Worm (Caenorhabditis elegans): ENCODE results near the gene R11G1.1.

Gene R11G1.1

DNA sequence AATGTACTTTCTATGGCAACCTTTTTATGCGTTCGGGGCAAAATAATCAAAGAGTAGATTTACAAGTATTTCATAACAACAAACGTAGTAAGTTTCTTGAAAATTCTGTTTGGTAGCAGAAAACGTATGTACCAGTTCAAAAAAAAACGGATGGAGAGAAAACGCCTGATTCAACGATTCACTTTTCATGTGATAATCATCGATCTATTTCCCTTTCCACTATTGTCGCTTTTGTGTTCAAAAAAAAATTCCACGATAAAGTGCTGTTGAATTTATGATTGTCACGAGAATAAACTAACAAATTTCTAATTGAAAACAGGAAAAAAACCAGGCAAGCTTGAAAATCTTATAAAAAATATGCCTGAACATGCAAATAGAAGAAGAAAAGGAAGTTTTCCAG, 36.5 kb downstream of the R11G1.1 start:
- TF ChIP-seq lsy-2 (tag; optimal IDR thresholded peaks at IDR 0.05): no peak
- TF ChIP-seq nhr-12 (tag; optimal IDR thresholded peaks at IDR 0.05): no peak
- TF ChIP-seq unc-39 (tag; optimal IDR thresholded peaks at IDR 0.05): no peak
- TF ChIP-seq elt-1 (tag; optimal IDR thresholded peaks at IDR 0.05; ENCODE audit: borderline replicate concordance, insufficient read depth): no peak
- TF ChIP-seq hlh-1 (tag; optimal IDR thresholded peaks at IDR 0.05): no peak
- no peak for TF ChIP-seq ceh-43 (GFP tag; optimal IDR thresholded peaks at IDR 0.05)
- TF ChIP-seq unc-62 (GFP tag; optimal IDR thresholded peaks at IDR 0.05): no peak
- TF ChIP-seq M03D4.4 (tag; optimal IDR thresholded peaks at IDR 0.05): no peak
- TF ChIP-seq drap-1 (GFP tag; optimal IDR thresholded peaks at IDR 0.05): no peak
- TF ChIP-seq unc-120 (tag; optimal IDR thresholded peaks at IDR 0.05; ENCODE audit: poor library complexity, severe bottlenecking): no peak
- TF ChIP-seq mls-2 (tag; optimal IDR thresholded peaks at IDR 0.05): no peak
- no peak for TF ChIP-seq cnd-1 (tag; optimal IDR thresholded peaks at IDR 0.05)
- TF ChIP-seq bed-3 (GFP tag; optimal IDR thresholded peaks at IDR 0.05): no peak
- no peak for TF ChIP-seq ceh-39 (tag; optimal IDR thresholded peaks at IDR 0.05)

DNA sequence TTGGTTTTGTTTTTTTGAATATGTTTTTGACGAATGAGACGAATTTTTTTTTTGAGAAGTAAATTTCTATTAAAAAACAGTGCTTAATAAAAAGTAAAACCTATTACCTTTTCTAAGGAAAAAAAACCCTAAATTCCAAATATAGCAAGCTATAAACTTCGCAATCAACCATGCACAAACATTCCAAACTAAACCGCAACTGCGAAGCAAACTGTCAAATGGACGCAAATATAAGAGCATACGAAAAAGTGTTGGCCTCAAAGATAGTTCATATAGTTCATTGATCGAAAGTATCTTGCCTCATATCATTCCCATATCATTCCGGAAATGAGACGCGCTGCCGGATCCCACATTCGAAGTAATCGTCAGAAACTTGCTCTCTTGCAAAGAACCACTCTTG, 37.3 kb downstream of the R11G1.1 start, which contains the start of gene C01C4.3:
TSS of gene C01C4.3 (plus strand) at position 301 of the 400 bp plus-strand sequence.
- TF ChIP-seq ham-2 (GFP tag; optimal IDR thresholded peaks at IDR 0.05): no peak

DNA sequence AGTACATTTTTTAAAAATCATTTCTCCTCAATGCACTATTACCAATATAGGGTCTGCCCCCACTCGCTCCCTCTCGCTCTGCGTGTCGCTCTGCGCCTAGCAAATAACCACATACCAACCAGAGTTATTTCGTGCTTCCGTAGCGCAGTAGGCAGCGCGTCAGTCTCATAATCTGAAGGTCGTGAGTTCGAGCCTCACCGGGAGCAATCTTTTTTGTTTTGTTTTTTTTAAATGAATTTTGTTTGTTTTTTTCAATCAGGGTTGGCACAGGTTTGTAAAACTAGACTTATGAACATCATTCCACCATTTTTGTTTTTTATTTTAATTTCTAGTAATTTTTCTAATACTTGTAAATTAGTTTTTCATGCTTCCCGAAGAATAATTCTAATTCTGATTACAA, 38.3 kb downstream of the R11G1.1 start:
- TF ChIP-seq unc-120 (tag; optimal IDR thresholded peaks at IDR 0.05; ENCODE audit: poor library complexity, severe bottlenecking): peak; percentile 85
- TF ChIP-seq bed-3 (GFP tag; optimal IDR thresholded peaks at IDR 0.05): peak; percentile 87
- TF ChIP-seq drap-1 (GFP tag; optimal IDR thresholded peaks at IDR 0.05): peak; percentile 91
- TF ChIP-seq mep-1 (tag; optimal IDR thresholded peaks at IDR 0.05): peak; percentile 59
- TF ChIP-seq nhr-2 (tag; optimal IDR thresholded peaks at IDR 0.05): no peak
- no peak for TF ChIP-seq zip-8 (tag; optimal IDR thresholded peaks at IDR 0.05)
- no peak for TF ChIP-seq mab-5 (tag; optimal IDR thresholded peaks at IDR 0.05)
- TF ChIP-seq elt-3 (tag; optimal IDR thresholded peaks at IDR 0.05): no peak
- TF ChIP-seq unc-39 (tag; optimal IDR thresholded peaks at IDR 0.05): peak; percentile 36
- TF ChIP-seq blmp-1 (tag; optimal IDR thresholded peaks at IDR 0.05): peak; percentile 20
- peak; percentile 69 for TF ChIP-seq flh-1 (GFP tag; optimal IDR thresholded peaks at IDR 0.05)
- peak; percentile 84 for TF ChIP-seq ceh-43 (GFP tag; optimal IDR thresholded peaks at IDR 0.05)
- TF ChIP-seq elt-1 (tag; optimal IDR thresholded peaks at IDR 0.05; ENCODE audit: borderline replicate concordance, insufficient read depth): no peak
- TF ChIP-seq nhr-237 (tag; optimal IDR thresholded peaks at IDR 0.05): peak; percentile 12
- peak; percentile 76 for TF ChIP-seq lin-32 (GFP tag; optimal IDR thresholded peaks at IDR 0.05)
- peak; percentile 5 for TF ChIP-seq hlh-1 (tag; optimal IDR thresholded peaks at IDR 0.05)
- TF ChIP-seq cnd-1 (tag; optimal IDR thresholded peaks at IDR 0.05): peak; percentile 90
- peak; percentile 28 for TF ChIP-seq pha-4 (tag; optimal IDR thresholded peaks at IDR 0.05)
- TF ChIP-seq ceh-83 (GFP tag; optimal IDR thresholded peaks at IDR 0.05): peak; percentile 95
- TF ChIP-seq ham-2 (GFP tag; optimal IDR thresholded peaks at IDR 0.05): peak; percentile 68
- TF ChIP-seq ces-1 (GFP tag; optimal IDR thresholded peaks at IDR 0.05): peak; percentile 25
- TF ChIP-seq lsy-2 (tag; optimal IDR thresholded peaks at IDR 0.05): peak; percentile 34
- TF ChIP-seq ztf-11 (tag; optimal IDR thresholded peaks at IDR 0.05): no peak
- TF ChIP-seq ceh-39 (tag; optimal IDR thresholded peaks at IDR 0.05): no peak
- no peak for TF ChIP-seq snpc-4 (tag; optimal IDR thresholded peaks at IDR 0.05)
- peak; percentile 95 for TF ChIP-seq sptf-1 (tag; optimal IDR thresholded peaks at IDR 0.05)
- TF ChIP-seq sem-2 (GFP tag; optimal IDR thresholded peaks at IDR 0.05): peak; percentile 69
- TF ChIP-seq nhr-12 (tag; optimal IDR thresholded peaks at IDR 0.05): no peak
- no peak for TF ChIP-seq nhr-28 (tag; optimal IDR thresholded peaks at IDR 0.05)
- peak; percentile 21 for TF ChIP-seq unc-62 (GFP tag; optimal IDR thresholded peaks at IDR 0.05)
- peak; percentile 32 for TF ChIP-seq lin-13 (tag; optimal IDR thresholded peaks at IDR 0.05)
- TF ChIP-seq tbx-8 (GFP tag; optimal IDR thresholded peaks at IDR 0.05): peak; percentile 83
- TF ChIP-seq mls-2 (tag; optimal IDR thresholded peaks at IDR 0.05): peak; percentile 92
- peak; percentile 93 for TF ChIP-seq M03D4.4 (tag; optimal IDR thresholded peaks at IDR 0.05)
- no peak for TF ChIP-seq nhr-76 (tag; optimal IDR thresholded peaks at IDR 0.05)

DNA sequence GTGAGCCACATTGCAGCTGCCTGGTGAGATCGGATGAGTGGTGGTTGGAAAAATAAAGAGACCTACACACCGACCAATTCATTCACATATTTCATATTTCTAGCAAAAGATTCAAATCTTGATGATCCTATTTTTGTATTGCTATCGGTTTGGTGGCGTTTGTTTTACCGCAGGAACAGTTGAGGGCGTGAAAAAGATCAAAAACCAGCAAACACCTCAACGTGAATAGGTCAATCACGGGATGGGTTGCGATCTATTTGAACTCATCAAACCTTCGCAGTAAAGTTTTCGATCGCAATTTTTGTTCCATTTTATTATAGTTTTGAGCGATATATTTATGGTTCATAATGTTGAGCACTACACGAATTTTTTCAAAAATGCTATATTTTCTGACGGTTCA, 42.6 kb downstream of the R11G1.1 start:
- TF ChIP-seq cnd-1 (tag; optimal IDR thresholded peaks at IDR 0.05) (no peak), nhr-237 (tag; optimal IDR thresholded peaks at IDR 0.05) (no peak), hlh-1 (tag; optimal IDR thresholded peaks at IDR 0.05) (no peak), unc-62 (GFP tag; optimal IDR thresholded peaks at IDR 0.05) (no peak), elt-1 (tag; optimal IDR thresholded peaks at IDR 0.05; ENCODE audit: borderline replicate concordance, insufficient read depth) (no peak), lsy-2 (tag; optimal IDR thresholded peaks at IDR 0.05) (no peak), lin-13 (tag; optimal IDR thresholded peaks at IDR 0.05) (no peak), nhr-2 (tag; optimal IDR thresholded peaks at IDR 0.05) (no peak), unc-39 (tag; optimal IDR thresholded peaks at IDR 0.05) (no peak)
